Worm (Caenorhabditis elegans): ENCODE data around the gene F14H8.5.

F14H8.5 gene

ce11 chrV:15065068-15065744 lies 44.4 kb downstream of the F14H8.5 start, which contains the start of gene C25D7.9 (continued):
- TF ChIP-seq fkh-4 (tag; optimal IDR thresholded peaks at IDR 0.05; ENCODE audit: borderline replicate concordance) = no peak
- no peak for TF ChIP-seq egl-27 (tag; optimal IDR thresholded peaks at IDR 0.05)
- peak; percentile 28 for TF ChIP-seq xbp-1 (tag; optimal IDR thresholded peaks at IDR 0.05)
- no peak for TF ChIP-seq nhr-28 (tag; optimal IDR thresholded peaks at IDR 0.05)
- no peak for TF ChIP-seq hpl-2 (GFP tag; optimal IDR thresholded peaks at IDR 0.05)
- TF ChIP-seq skn-1 (tag; optimal IDR thresholded peaks at IDR 0.05) = peak; percentile 17
- TF ChIP-seq fkh-10 (GFP tag; optimal IDR thresholded peaks at IDR 0.05) = no peak
- TF ChIP-seq ama-1 (optimal IDR thresholded peaks at IDR 0.05) = no peak
- no peak for TF ChIP-seq ceh-90 (tag; optimal IDR thresholded peaks at IDR 0.05)
- no peak for TF ChIP-seq alr-1 (tag; optimal IDR thresholded peaks at IDR 0.05; ENCODE audit: borderline replicate concordance)
- TF ChIP-seq irx-1 (tag; optimal IDR thresholded peaks at IDR 0.05) = no peak
- peak; percentile 31 for TF ChIP-seq nhr-20 (tag; optimal IDR thresholded peaks at IDR 0.05)
- no peak for TF ChIP-seq unc-62 (GFP tag; optimal IDR thresholded peaks at IDR 0.05)
- peak; percentile 24; the same call in 1 of the 2 replicates for TF ChIP-seq nhr-19 (GFP tag; conservative IDR thresholded peaks at IDR 0.05)
- TF ChIP-seq fkh-8 (tag; optimal IDR thresholded peaks at IDR 0.05) = peak; percentile 35
- TF ChIP-seq ztf-11 (tag; optimal IDR thresholded peaks at IDR 0.05) = no peak
- TF ChIP-seq grh-1 (GFP tag; IDR thresholded peaks at IDR 0.05) = peak; percentile 51
- peak; percentile 2 for TF ChIP-seq dsc-1 (tag; optimal IDR thresholded peaks at IDR 0.05)
- TF ChIP-seq sptf-1 (tag; optimal IDR thresholded peaks at IDR 0.05) = no peak
- TF ChIP-seq lin-39 (tag; optimal IDR thresholded peaks at IDR 0.05) = no peak
- TF ChIP-seq ceh-88 (GFP tag; IDR thresholded peaks at IDR 0.05) = no peak
- TF ChIP-seq hlh-17 (GFP tag; optimal IDR thresholded peaks at IDR 0.05; ENCODE audit: borderline replicate concordance) = no peak
- TF ChIP-seq lin-14 (GFP tag; optimal IDR thresholded peaks at IDR 0.05) = peak; percentile 55
- TF ChIP-seq egl-13 (tag; optimal IDR thresholded peaks at IDR 0.05) = no peak
- no peak for TF ChIP-seq nhr-84 (tag; optimal IDR thresholded peaks at IDR 0.05)
- peak; percentile 34 to 53 for TF ChIP-seq efl-1 (optimal IDR thresholded peaks at IDR 0.05)
- peak; percentile 37 to 89 for TF ChIP-seq efl-1 (GFP tag; optimal IDR thresholded peaks at IDR 0.05 in 1 of 2)
- no peak for TF ChIP-seq elt-3 (tag; optimal IDR thresholded peaks at IDR 0.05)
- no peak for TF ChIP-seq jun-1 (tag; optimal IDR thresholded peaks at IDR 0.05)
- TF ChIP-seq pax-3 (tag; optimal IDR thresholded peaks at IDR 0.05) = peak; percentile 9
- peak; percentile 19 for TF ChIP-seq swsn-7 (tag; optimal IDR thresholded peaks at IDR 0.05)
- TF ChIP-seq isw-1 (GFP tag; IDR thresholded peaks at IDR 0.05) = 0 out of 2 replicates have a peak, but pooled peaks have one; percentile 2
- peak; percentile 4 for TF ChIP-seq unc-86 (tag; optimal IDR thresholded peaks at IDR 0.05)
- TF ChIP-seq snu-23 (GFP tag; optimal IDR thresholded peaks at IDR 0.05) = peak; percentile 46
- no peak for TF ChIP-seq ets-5 (GFP tag; IDR thresholded peaks at IDR 0.05)
- no peak for TF ChIP-seq nhr-90 (tag; optimal IDR thresholded peaks at IDR 0.05; ENCODE audit: poor library complexity)
- no peak for TF ChIP-seq aly-2 (tag; optimal IDR thresholded peaks at IDR 0.05)
- no peak for TF ChIP-seq nhr-12 (tag; optimal IDR thresholded peaks at IDR 0.05)
- TF ChIP-seq aha-1 (tag; optimal IDR thresholded peaks at IDR 0.05) = no peak
- no peak for TF ChIP-seq lin-15B (tag; optimal IDR thresholded peaks at IDR 0.05)
- peak; percentile 72 for TF ChIP-seq rnt-1 (tag; optimal IDR thresholded peaks at IDR 0.05)
- TF ChIP-seq nhr-85 (tag) = peak; percentile 70
- no peak for TF ChIP-seq unc-130 (tag; optimal IDR thresholded peaks at IDR 0.05)
- peak; percentile 25 for TF ChIP-seq C16A3.4 (tag; optimal IDR thresholded peaks at IDR 0.05)
- no peak for TF ChIP-seq hlh-4 (tag; optimal IDR thresholded peaks at IDR 0.05)

Data from whole organism, L1 larva.